Worm (Caenorhabditis elegans): Measurements from ENCODE around the gene sek-6.
A peak's percentile ranks its signal among the peaks of the same experiment; 100 is the strongest.

sek-6 gene

DNA sequence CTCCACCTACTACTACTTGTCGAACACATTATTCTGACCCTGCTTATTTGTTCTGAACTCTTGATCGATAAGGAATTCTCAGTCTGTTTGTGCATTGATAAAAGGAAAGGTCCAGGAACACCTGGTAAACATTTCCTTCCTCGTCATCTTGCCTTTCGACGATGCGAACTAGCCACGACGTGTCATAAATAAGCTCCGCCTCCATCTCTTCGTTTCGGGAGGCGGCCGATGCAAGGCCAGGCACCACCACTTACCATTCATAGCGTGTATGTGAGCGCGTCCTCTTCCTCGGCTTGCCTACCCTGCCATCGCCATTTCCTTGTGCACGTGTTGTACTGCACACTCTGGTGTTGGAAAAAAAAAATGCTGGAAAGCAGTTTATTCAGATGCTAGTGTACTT lies 42.1 kb upstream of the sek-6 start:
- TF ChIP-seq T26A8.4 (GFP tag; IDR thresholded peaks at IDR 0.05) (no peak), pqm-1 (tag; optimal IDR thresholded peaks at IDR 0.05) (no peak), F44E2.7 (GFP tag; IDR thresholded peaks at IDR 0.05) (no peak), nhr-11 (tag; optimal IDR thresholded peaks at IDR 0.05) (no peak), nhr-77 (tag; optimal IDR thresholded peaks at IDR 0.05) (no peak), snpc-4 (tag; optimal IDR thresholded peaks at IDR 0.05) (peak; percentile 21), zfp-3 (GFP tag; conservative IDR thresholded peaks at IDR 0.05) (no peak), daf-16 (GFP tag; optimal IDR thresholded peaks at IDR 0.05) (no peak), daf-16 (tag; optimal IDR thresholded peaks at IDR 0.05) (peak; percentile 78), dve-1 (tag; optimal IDR thresholded peaks at IDR 0.05; ENCODE audit: insufficient read depth) (peak; percentile 8), nhr-111 (GFP tag; optimal IDR thresholded peaks at IDR 0.05) (no peak)

DNA sequence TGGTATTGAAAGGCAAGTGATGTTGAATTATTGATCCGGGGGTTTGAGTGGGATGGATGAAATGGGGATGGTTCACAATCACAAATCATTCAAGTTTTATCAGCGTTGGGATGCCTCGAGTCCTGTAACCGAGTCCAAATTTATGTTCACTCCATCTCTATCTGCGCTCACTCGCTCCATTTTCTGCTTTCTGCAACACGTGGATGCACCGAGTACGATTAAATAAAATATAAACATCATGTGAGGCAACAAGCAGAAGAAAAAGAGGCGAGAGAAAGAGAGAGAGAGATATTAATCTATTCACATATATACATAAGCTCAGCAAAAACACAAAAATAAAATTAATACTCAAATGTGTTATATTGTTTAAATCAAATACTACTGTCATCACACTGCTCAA lies 37.9 kb upstream of the sek-6 start:
- TF ChIP-seq hlh-30 (tag; optimal IDR thresholded peaks at IDR 0.05; ENCODE audit: insufficient read depth) = peak; percentile 41
- no peak for TF ChIP-seq lin-39 (tag; optimal IDR thresholded peaks at IDR 0.05)
- TF ChIP-seq dve-1 (tag; optimal IDR thresholded peaks at IDR 0.05; ENCODE audit: insufficient read depth) = peak; percentile 36
- no peak for TF ChIP-seq skn-1 (tag; optimal IDR thresholded peaks at IDR 0.05)

DNA sequence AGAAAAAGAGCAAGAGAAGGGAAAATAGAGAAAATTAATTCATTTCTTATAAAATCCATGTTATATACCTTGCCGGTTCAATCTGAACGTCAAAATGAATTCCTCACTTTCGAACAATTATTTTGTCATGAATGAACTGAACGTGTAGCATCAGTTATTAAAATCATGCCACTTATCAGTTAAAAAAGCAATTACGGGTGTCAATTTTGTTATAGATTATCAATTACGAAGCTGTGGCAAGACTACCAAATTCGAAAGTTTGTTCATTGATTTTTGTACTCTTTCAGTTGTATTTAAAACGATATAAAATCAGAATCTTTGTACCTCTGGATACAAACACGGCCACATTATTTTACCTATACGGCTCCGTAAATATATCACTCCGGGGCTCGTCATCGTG lies 33.6 kb upstream of the sek-6 start:
- TF ChIP-seq nhr-28 (tag; optimal IDR thresholded peaks at IDR 0.05) (peak; percentile 60), T26A8.4 (GFP tag; IDR thresholded peaks at IDR 0.05) (no peak), madf-5 (GFP tag; IDR thresholded peaks at IDR 0.05) (no peak), pqm-1 (tag; optimal IDR thresholded peaks at IDR 0.05) (peak; percentile 60), ZK546.5 (tag; optimal IDR thresholded peaks at IDR 0.05) (no peak), dve-1 (tag; optimal IDR thresholded peaks at IDR 0.05; ENCODE audit: insufficient read depth) (peak; percentile 45), nhr-41 (GFP tag; IDR thresholded peaks at IDR 0.05) (0 out of 2 replicates have a peak, but pooled peaks have one; percentile 12), dmd-6 (GFP tag; IDR thresholded peaks at IDR 0.05) (peak; percentile 36; the same call in 1 of the 2 replicates)

DNA sequence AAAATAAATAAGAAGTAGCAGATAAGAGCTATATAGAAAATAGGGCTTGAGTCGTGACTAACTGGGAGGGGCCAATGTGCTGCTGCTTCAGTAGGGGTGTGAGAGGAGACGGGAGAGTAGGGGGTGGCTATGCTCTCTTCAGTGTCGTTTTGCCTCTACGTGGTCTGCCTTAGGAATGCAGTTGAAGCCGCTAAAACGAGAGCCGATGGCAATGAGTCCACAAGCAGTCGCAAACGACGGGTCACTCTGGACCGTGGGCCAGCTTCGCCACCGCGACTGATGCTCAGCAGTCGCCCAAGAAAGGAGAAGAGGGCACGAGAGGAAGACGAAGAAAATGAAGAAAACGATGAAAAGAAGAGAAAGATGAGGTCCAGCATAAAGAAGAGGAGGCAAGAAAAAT lies 31.8 kb upstream of the sek-6 start, which contains the start of gene grk-1:
Gene grk-1 (minus strand): TSS at position 17 of the 400 bp plus-strand sequence.
- no peak for TF ChIP-seq zfp-2 (tag; optimal IDR thresholded peaks at IDR 0.05)
- no peak for TF ChIP-seq lin-29 (GFP tag; IDR thresholded peaks at IDR 0.05)
- no peak for TF ChIP-seq zip-11 (GFP tag; IDR thresholded peaks at IDR 0.05)
- TF ChIP-seq nhr-76 (tag; optimal IDR thresholded peaks at IDR 0.05) = no peak
- TF ChIP-seq rbr-2 (tag; optimal IDR thresholded peaks at IDR 0.05) = peak; percentile 23
- TF ChIP-seq fkh-10 (GFP tag; optimal IDR thresholded peaks at IDR 0.05) = peak; percentile 19
- no peak for TF ChIP-seq ceh-62 (tag; optimal IDR thresholded peaks at IDR 0.05)
- no peak for TF ChIP-seq nhr-111 (GFP tag; optimal IDR thresholded peaks at IDR 0.05)
- TF ChIP-seq ZK337.2 (GFP tag; IDR thresholded peaks at IDR 0.05) = no peak
- no peak for TF ChIP-seq nhr-237 (tag; optimal IDR thresholded peaks at IDR 0.05)
- peak in 1 of 2 experiments; percentile 30 for TF ChIP-seq unc-62 (GFP tag; optimal IDR thresholded peaks at IDR 0.05 in 1 of 2)
- no peak for TF ChIP-seq unc-62 (tag; optimal IDR thresholded peaks at IDR 0.05)
- peak; percentile 3 for TF ChIP-seq F37D6.2 (tag; optimal IDR thresholded peaks at IDR 0.05)
- TF ChIP-seq dpl-1 (GFP tag; optimal IDR thresholded peaks at IDR 0.05) = no peak

DNA sequence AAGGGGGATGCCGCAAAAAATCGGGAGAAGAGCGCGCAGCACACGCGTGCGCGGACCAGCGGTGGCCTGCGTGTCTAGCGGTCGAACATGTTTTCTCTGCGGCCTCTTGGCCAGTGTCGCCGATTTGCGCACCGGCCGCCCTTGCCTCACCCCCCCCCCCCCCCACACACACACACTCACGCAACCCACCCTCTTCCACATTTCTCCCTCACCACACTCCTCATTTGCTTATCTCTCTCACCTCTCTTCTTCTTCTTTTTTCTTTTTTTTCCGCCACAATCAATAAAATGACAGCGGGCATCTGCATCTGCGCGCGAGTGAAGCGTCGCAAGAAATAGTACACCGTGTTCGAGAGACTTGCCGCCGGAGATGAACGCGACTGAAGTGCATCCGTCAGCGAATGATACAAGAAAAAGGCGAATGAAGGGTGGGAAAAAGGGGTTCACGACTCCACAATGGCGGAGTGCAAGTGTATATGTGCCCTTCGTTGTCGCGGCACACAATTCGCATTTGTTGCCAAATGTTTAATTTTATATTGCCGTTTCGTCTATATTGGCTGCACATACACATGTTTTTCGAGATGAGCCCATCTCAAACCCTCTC lies 31.2 kb upstream of the sek-6 start:
- TF ChIP-seq unc-130 (GFP tag; optimal IDR thresholded peaks at IDR 0.05) (no peak), fos-1 (tag; optimal IDR thresholded peaks at IDR 0.05) (no peak), lin-38 (GFP tag; IDR thresholded peaks at IDR 0.05) (peak; percentile 49), ztf-11 (tag; optimal IDR thresholded peaks at IDR 0.05) (no peak), vab-7 (GFP tag; IDR thresholded peaks at IDR 0.05) (no peak), nhr-28 (tag; optimal IDR thresholded peaks at IDR 0.05) (peak; percentile 70), T20F7.1 (GFP tag; optimal IDR thresholded peaks at IDR 0.05) (peak; percentile 57), zip-11 (GFP tag; IDR thresholded peaks at IDR 0.05) (no peak), daf-19 (GFP tag; conservative IDR thresholded peaks at IDR 0.05) (no peak), lin-13 (GFP tag; optimal IDR thresholded peaks at IDR 0.05) (no peak), duxl-1 (tag; optimal IDR thresholded peaks at IDR 0.05; ENCODE audit: poor library complexity) (no peak), snpc-4 (tag; optimal IDR thresholded peaks at IDR 0.05) (no peak), F44E2.7 (GFP tag; IDR thresholded peaks at IDR 0.05) (no peak), egl-27 (tag; optimal IDR thresholded peaks at IDR 0.05) (no peak), nhr-237 (tag; optimal IDR thresholded peaks at IDR 0.05) (no peak), dpl-1 (GFP tag; optimal IDR thresholded peaks at IDR 0.05) (peak; percentile 32), snpc-1.2 (GFP tag; IDR thresholded peaks at IDR 0.05) (no peak), nhr-6 (tag; optimal IDR thresholded peaks at IDR 0.05) (no peak), saeg-2 (GFP tag; IDR thresholded peaks at IDR 0.05) (peak; percentile 59; the same call in 1 of the 2 replicates), F37D6.2 (tag; optimal IDR thresholded peaks at IDR 0.05) (peak; percentile 63)

All from whole organism, L4 larva.